Worm (Caenorhabditis elegans) whole organism, mixed stage, embryonic: ENCODE measurements around the gene C07B5.3.

Experiments
- elt-1 ChIP-seq: sonication (generic microtip); optimal IDR thresholded peaks from 2 replicates; lab custom pipeline; 2017; ENCODE audit warnings: missing genetic modification characterization, mild to moderate bottlenecking, missing compliant biosample characterization, antibody characterized with exemption, moderate library complexity, borderline replicate concordance; ENCODE audit not compliant: insufficient read depth
- snpc-4 ChIP-seq: fragments of 150-350 bp; optimal IDR thresholded peaks from 2 replicates; lab custom pipeline; 2014; ENCODE audit warnings: missing biosample characterization, missing genetic modification characterization

DNA sequence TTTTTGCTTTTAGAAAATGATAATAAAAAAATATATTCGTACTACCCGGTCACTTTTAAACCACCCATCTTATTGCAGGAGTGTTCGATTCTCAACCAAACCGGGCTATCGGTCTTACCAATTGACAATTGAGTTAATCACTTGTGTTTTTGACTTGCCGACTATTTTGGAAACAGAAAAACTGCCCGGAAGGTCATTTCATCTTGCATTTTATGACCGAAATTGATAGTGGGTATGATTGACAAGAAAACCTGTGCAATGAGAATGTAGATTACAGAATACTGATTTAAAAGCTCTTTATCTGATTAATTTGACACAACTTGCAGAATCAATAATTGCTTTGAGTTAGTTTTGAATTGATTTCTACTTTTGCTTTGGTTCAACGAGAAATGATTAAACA lies 5.9 kb downstream of the C07B5.3 start, which contains the start of gene C07B5.2:
- TF ChIP-seq snpc-4 (tag; lab: Kevin White, UChicago), result no peak
- no peak for TF ChIP-seq elt-1
